Fruit fly (Drosophila melanogaster) whole organism, embryonic: ENCODE measurements around the gene sals.

ENCODE experiments used
- Ets97D ChIP-seq: fragments of 200-800 bp; sonication (Bioruptor generic); optimal IDR thresholded peaks from 3 replicates; lab custom pipeline; 2016; ENCODE audit warnings: missing biosample characterization, missing genetic modification characterization
- lilli ChIP-seq: fragments of 200-800 bp; sonication (Bioruptor generic); optimal IDR thresholded peaks from 3 replicates; lab custom pipeline; 2016; ENCODE audit warnings: missing biosample characterization, missing genetic modification characterization
- sqz ChIP-seq: fragments of 200-800 bp; sonication (Bioruptor generic); optimal IDR thresholded peaks from 3 replicates; lab custom pipeline; 2018; ENCODE audit warnings: missing biosample characterization, mild to moderate bottlenecking, missing genetic modification characterization
- yki ChIP-seq: fragments of >200 bp; optimal IDR thresholded peaks from 3 replicates; lab custom pipeline; 2018

DNA sequence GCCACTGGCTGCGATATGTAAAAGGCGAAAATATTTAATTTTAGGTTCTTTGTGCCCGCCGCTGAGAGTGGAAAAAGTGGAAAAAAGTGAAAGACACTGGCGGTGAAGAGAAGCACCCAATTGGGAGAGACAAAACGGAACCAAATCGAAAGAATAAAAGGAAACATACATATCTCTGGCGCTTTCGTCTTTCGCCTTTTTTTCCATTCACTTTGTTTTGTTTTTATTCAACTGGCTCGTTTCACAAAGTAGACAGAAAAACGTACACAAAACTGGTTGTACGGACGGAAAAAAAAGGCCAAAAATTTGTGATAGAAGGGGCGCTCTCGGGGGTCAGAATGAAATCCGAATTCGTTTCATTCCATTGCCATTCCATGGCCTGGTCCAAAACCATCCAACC lies 1.9 kb downstream of the sals start:
- TF ChIP-seq lilli (GFP tag; lab: Kevin White, UChicago): no peak
- TF ChIP-seq yki (lab: Kevin White, UChicago): no peak
- TF ChIP-seq Ets97D (GFP tag; lab: Kevin White, UChicago): no peak
- no peak for TF ChIP-seq sqz
